Worm (Caenorhabditis elegans) whole organism, mixed stage, embryonic: ENCODE data around the gene psmd-9.
"Not testable (repeated sequence)": the region's sequence is repeated elsewhere in the genome, so short reads cannot be mapped to it uniquely, and the experiment has no call there.

Source experiments
- bed-3 ChIP-seq: fragments of 200-800 bp; sonication (Bioruptor generic); optimal IDR thresholded peaks from 3 replicates; lab custom pipeline; 2018; ENCODE audit warnings: mild to moderate bottlenecking, missing genetic modification characterization, moderate library complexity, missing compliant biosample characterization
- blmp-1 ChIP-seq: fragments of 150-350 bp; optimal IDR thresholded peaks from 2 replicates; lab custom pipeline; 2014; ENCODE audit warnings: missing biosample characterization, missing genetic modification characterization
- ceh-43 ChIP-seq: fragments of 200-800 bp; sonication (Bioruptor generic); optimal IDR thresholded peaks from 2 replicates; lab custom pipeline; 2018; ENCODE audit warnings: mild to moderate bottlenecking, missing genetic modification characterization, moderate library complexity, missing compliant biosample characterization
- ceh-83 ChIP-seq: fragments of 200-800 bp; sonication (Bioruptor generic); optimal IDR thresholded peaks from 2 replicates; lab custom pipeline; 2018; ENCODE audit warnings: mild to moderate bottlenecking, missing genetic modification characterization, missing compliant biosample characterization
- ces-1 ChIP-seq: fragments of 150-350 bp; optimal IDR thresholded peaks from 2 replicates; lab custom pipeline; 2014; ENCODE audit warnings: missing biosample characterization, missing genetic modification reagents, missing genetic modification characterization
- cnd-1 ChIP-seq: fragments of 200-800 bp; sonication (Bioruptor generic); optimal IDR thresholded peaks from 2 replicates; lab custom pipeline; 2018; ENCODE audit warnings: mild to moderate bottlenecking, missing genetic modification characterization, missing compliant biosample characterization
- drap-1 ChIP-seq: fragments of 200-800 bp; sonication (Bioruptor generic); optimal IDR thresholded peaks from 3 replicates; lab custom pipeline; 2018; ENCODE audit warnings: mild to moderate bottlenecking, missing genetic modification characterization, missing compliant biosample characterization
- elt-1 ChIP-seq: sonication (generic microtip); optimal IDR thresholded peaks from 2 replicates; lab custom pipeline; 2017; ENCODE audit warnings: missing genetic modification characterization, mild to moderate bottlenecking, missing compliant biosample characterization, antibody characterized with exemption, moderate library complexity, borderline replicate concordance; ENCODE audit not compliant: insufficient read depth
- elt-3 ChIP-seq: fragments of 150-350 bp; optimal IDR thresholded peaks from 2 replicates; lab custom pipeline; 2014; ENCODE audit warnings: missing biosample characterization, missing genetic modification characterization
- flh-1 ChIP-seq: fragments of 200-800 bp; sonication (Bioruptor generic); optimal IDR thresholded peaks from 2 replicates; lab custom pipeline; 2018; ENCODE audit warnings: mild to moderate bottlenecking, missing genetic modification characterization, moderate library complexity, missing compliant biosample characterization
- ham-2 ChIP-seq: fragments of 200-800 bp; sonication (Bioruptor generic); optimal IDR thresholded peaks from 2 replicates; lab custom pipeline; 2018; ENCODE audit warnings: mild to moderate bottlenecking, missing genetic modification characterization, missing compliant biosample characterization
- lin-13 ChIP-seq: fragments of 150-350 bp; optimal IDR thresholded peaks from 2 replicates; lab custom pipeline; 2014; ENCODE audit warnings: missing biosample characterization, missing genetic modification characterization
- lin-32 ChIP-seq: fragments of 200-800 bp; sonication (Bioruptor generic); optimal IDR thresholded peaks from 2 replicates; lab custom pipeline; 2018; ENCODE audit warnings: mild to moderate bottlenecking, missing genetic modification characterization, missing compliant biosample characterization
- lsy-2 ChIP-seq: fragments of 150-350 bp; optimal IDR thresholded peaks from 2 replicates; lab custom pipeline; 2014; ENCODE audit warnings: missing biosample characterization, missing genetic modification characterization
- mab-5 ChIP-seq: fragments of 150-350 bp; optimal IDR thresholded peaks from 2 replicates; lab custom pipeline; 2014; ENCODE audit warnings: missing biosample characterization, missing genetic modification characterization
- mep-1 ChIP-seq: fragments of 150-350 bp; optimal IDR thresholded peaks from 2 replicates; lab custom pipeline; 2017; ENCODE audit warnings: missing biosample characterization, missing genetic modification reagents, missing genetic modification characterization, inconsistent platforms
- mls-2 ChIP-seq: sonication (generic microtip); optimal IDR thresholded peaks from 2 replicates; lab custom pipeline; 2016; ENCODE audit warnings: mild to moderate bottlenecking, missing genetic modification characterization, moderate library complexity, missing compliant biosample characterization
- nhr-12 ChIP-seq: fragments of 150-350 bp; optimal IDR thresholded peaks from 2 replicates; lab custom pipeline; 2014; ENCODE audit warnings: missing biosample characterization, missing genetic modification characterization
- nhr-2 ChIP-seq: fragments of 150-350 bp; optimal IDR thresholded peaks from 2 replicates; lab custom pipeline; 2014; ENCODE audit warnings: missing biosample characterization, missing genetic modification characterization
- nhr-237 ChIP-seq: fragments of 150-350 bp; optimal IDR thresholded peaks from 2 replicates; lab custom pipeline; 2014; ENCODE audit warnings: missing biosample characterization, missing genetic modification characterization
- nhr-28 ChIP-seq: fragments of 150-350 bp; optimal IDR thresholded peaks from 2 replicates; lab custom pipeline; 2014; ENCODE audit warnings: missing biosample characterization, missing genetic modification characterization
- nhr-76 ChIP-seq: sonication (generic microtip); optimal IDR thresholded peaks from 2 replicates; lab custom pipeline; 2017; ENCODE audit warnings: missing biosample characterization, missing genetic modification characterization
- pha-4 ChIP-seq: fragments of 150-350 bp; optimal IDR thresholded peaks from 2 replicates; lab custom pipeline; 2018; ENCODE audit warnings: missing biosample characterization, missing genetic modification reagents, missing genetic modification characterization
- snpc-4 ChIP-seq: fragments of 150-350 bp; optimal IDR thresholded peaks from 2 replicates; lab custom pipeline; 2014; ENCODE audit warnings: missing biosample characterization, missing genetic modification characterization
- sptf-1 ChIP-seq: sonication (generic microtip); optimal IDR thresholded peaks from 2 replicates; lab custom pipeline; 2017; ENCODE audit warnings: mild to moderate bottlenecking, missing genetic modification characterization, moderate library complexity, missing compliant biosample characterization
- tbx-8 ChIP-seq: fragments of 200-800 bp; sonication (Bioruptor generic); optimal IDR thresholded peaks from 2 replicates; lab custom pipeline; 2018; ENCODE audit warnings: mild to moderate bottlenecking, missing genetic modification characterization, moderate library complexity, missing compliant biosample characterization
- unc-120 ChIP-seq: sonication (generic microtip); optimal IDR thresholded peaks from 2 replicates; lab custom pipeline; 2017; ENCODE audit warnings: missing genetic modification characterization, missing compliant biosample characterization; ENCODE audit not compliant: poor library complexity, severe bottlenecking
- unc-39 ChIP-seq: fragments of 150-350 bp; optimal IDR thresholded peaks from 2 replicates; lab custom pipeline; 2014; ENCODE audit warnings: missing biosample characterization, missing genetic modification characterization
- unc-62 ChIP-seq: fragments of 150-350 bp; optimal IDR thresholded peaks from 2 replicates; lab custom pipeline; 2014; ENCODE audit warnings: missing biosample characterization, missing genetic modification reagents, missing genetic modification characterization
- ztf-11 ChIP-seq: fragments of 150-350 bp; optimal IDR thresholded peaks from 2 replicates; lab custom pipeline; 2014; ENCODE audit warnings: missing biosample characterization, missing genetic modification characterization

psmd-9 gene

DNA sequence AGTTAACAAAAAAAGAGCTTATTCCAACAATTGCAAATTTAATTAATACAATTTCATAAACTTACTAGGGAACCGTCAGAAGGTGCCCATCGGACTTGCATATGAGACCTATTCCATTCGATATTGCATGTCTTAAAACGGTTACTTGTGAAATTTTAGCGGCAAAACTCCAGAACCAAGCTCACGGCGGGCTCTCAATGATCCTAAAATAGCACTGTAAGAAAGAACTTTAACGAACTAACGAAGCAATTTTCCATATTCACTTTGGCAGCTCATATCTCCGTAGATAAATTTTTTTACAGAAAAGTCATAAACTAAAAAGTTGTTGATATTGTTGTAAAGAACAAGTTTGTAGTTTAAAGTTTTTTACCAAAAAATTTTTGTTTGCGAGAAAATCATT, 5.8 kb downstream of the psmd-9 start, which contains the start of gene B0252.3:
Gene B0252.3 (minus strand): TSS at position 101 of the 400 bp plus-strand sequence.
- not testable (repeated sequence) for TF ChIP-seq ces-1 (GFP tag; lab: Kevin White, UChicago); drap-1 (GFP tag; lab: Kevin White, UChicago); sptf-1

ce11 chrII:6908689-6909088, 6.8 kb downstream of the psmd-9 start:
- no peak for TF ChIP-seq cnd-1

DNA sequence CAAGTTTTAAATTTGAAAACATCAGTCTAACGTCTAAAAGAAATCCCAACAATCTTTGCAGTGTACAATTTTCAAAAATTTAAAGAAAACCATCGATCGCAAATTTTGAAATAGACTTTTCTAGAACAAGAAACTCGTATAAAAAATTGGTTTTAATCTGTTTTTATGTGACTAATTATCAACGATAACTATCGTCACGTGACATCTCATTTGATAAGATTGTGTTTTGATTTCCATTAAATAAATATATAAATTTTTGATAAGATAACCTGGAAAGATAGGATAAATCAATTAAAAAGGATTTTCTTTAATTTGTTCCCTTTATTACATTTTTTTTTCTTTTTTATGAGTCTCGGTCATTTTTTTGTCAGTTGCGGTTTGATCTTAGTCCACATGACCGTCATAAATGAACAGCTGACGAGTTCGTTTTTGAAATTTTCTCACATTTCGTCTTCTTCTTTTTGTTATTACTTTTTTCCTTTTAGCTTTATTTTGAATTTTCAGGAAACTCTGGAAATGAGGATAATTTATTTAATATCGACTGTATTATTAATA, 7.8 kb downstream of the psmd-9 start, which contains the start of gene asm-1:
Gene asm-1 (plus strand): TSS at position 505 of the 555 bp plus-strand sequence.
- TF ChIP-seq ceh-83 (GFP tag; lab: Kevin White, UChicago) (no peak), snpc-4 (tag; lab: Kevin White, UChicago) (no peak), ztf-11 (no peak), unc-120 (tag; lab: Kevin White, UChicago) (no peak), tbx-8 (GFP tag; lab: Kevin White, UChicago) (no peak), flh-1 (GFP tag; lab: Kevin White, UChicago) (no peak)

ce11 chrII:6913309-6913708, 11.4 kb downstream of the psmd-9 start, which contains the start of gene cyn-10:
Gene cyn-10, minus strand, starts transcription at chrII:6913365.
- no peak for TF ChIP-seq bed-3 (GFP tag; lab: Kevin White, UChicago)
- TF ChIP-seq ces-1 (GFP tag; lab: Kevin White, UChicago): peak; percentile 37
- peak; percentile 30 for TF ChIP-seq lin-32 (GFP tag; lab: Kevin White, UChicago)
- TF ChIP-seq nhr-76 (tag; lab: Kevin White, UChicago): no peak
- peak; percentile 13 for TF ChIP-seq mep-1
- peak; percentile 62 for TF ChIP-seq cnd-1
- no peak for TF ChIP-seq nhr-12 (tag; lab: Kevin White, UChicago)
- TF ChIP-seq tbx-8 (GFP tag; lab: Kevin White, UChicago): no peak

- TF ChIP-seq ces-1 (GFP tag; lab: Kevin White, UChicago) (peak; percentile 13), nhr-76 (tag; lab: Kevin White, UChicago) (no peak)
- TF ChIP-seq, all 35 proteins: peak for 1
Measured at ce11 chrII:6915875-6916274, 14.0 kb downstream of the psmd-9 start, which contains the start of gene B0252.8. Gene B0252.8, plus strand, starts transcription at chrII:6916166.

DNA sequence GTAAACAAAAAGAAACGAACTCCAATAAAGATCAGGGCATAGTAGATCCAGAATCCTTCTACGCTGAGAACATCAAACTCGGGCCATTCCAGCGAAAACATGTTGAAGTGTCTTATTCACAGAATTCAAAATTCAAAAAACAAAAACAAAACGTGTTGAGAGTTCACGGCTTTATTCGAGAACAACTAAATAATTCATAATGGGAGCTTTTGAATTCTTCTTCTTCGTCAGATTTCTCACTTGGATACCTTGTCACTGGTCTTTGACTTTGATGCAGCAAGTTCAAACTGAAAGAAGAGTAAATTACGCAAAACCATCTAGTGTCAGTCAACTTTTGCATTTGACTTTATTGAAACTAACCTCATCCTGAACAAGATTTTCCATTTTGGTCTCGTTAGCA, 15.8 kb downstream of the psmd-9 start, which contains the start of gene B0252.11:
Gene B0252.11 (minus strand): TSS at position 101 of the 400 bp plus-strand sequence.
- TF ChIP-seq lin-13 (no peak), bed-3 (GFP tag; lab: Kevin White, UChicago) (no peak), snpc-4 (tag; lab: Kevin White, UChicago) (no peak), elt-1 (tag; lab: Kevin White, UChicago) (no peak), mep-1 (no peak), mab-5 (tag; lab: Kevin White, UChicago) (no peak), drap-1 (GFP tag; lab: Kevin White, UChicago) (no peak), pha-4 (no peak), sptf-1 (no peak), ceh-83 (GFP tag; lab: Kevin White, UChicago) (no peak), nhr-28 (tag; lab: Kevin White, UChicago) (no peak), flh-1 (GFP tag; lab: Kevin White, UChicago) (no peak), nhr-237 (no peak), ztf-11 (no peak), lsy-2 (tag; lab: Kevin White, UChicago) (no peak), nhr-2 (tag; lab: Kevin White, UChicago) (no peak), ces-1 (GFP tag; lab: Kevin White, UChicago) (no peak), ceh-43 (GFP tag; lab: Kevin White, UChicago) (no peak), unc-39 (tag; lab: Kevin White, UChicago) (no peak), unc-62 (GFP tag; lab: Kevin White, UChicago) (no peak)

DNA sequence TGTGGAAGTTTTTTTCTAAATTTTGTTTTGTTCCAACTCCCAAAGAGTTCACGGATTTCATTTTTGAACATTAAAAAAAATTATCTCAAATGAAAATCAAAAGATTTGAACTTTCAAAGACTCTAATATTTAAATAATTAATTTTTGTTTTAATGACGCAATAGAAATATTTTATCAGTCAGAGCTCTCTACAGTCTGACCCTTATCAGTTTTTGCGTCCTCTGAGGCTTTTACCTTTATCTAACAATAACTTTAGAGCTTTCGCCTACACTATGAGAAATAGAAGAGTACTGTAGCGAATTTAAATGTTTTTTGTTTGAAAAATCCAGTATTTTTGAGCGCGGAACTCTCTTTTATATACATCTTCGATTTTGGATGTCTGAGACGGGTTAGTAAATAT, 17.0 kb downstream of the psmd-9 start, which contains the start of gene B0252.5:
Gene B0252.5 (minus strand): TSS at position 17 of the 400 bp plus-strand sequence.
- no peak for TF ChIP-seq mls-2
- TF ChIP-seq elt-3: no peak
- no peak for TF ChIP-seq ham-2 (GFP tag; lab: Kevin White, UChicago)
- no peak for TF ChIP-seq blmp-1 (tag; lab: Kevin White, UChicago)
- no peak for TF ChIP-seq unc-62 (GFP tag; lab: Kevin White, UChicago)
